Worm (Caenorhabditis elegans) whole organism, late embryonic: ENCODE data around the gene dod-17.

ENCODE experiments used
- C38D4.7 ChIP-seq: fragments of 200-800 bp; sonication (Bioruptor generic); optimal IDR thresholded peaks from 2 replicates; lab custom pipeline; 2018; ENCODE audit warnings: mild to moderate bottlenecking, missing genetic modification characterization, moderate library complexity, missing compliant biosample characterization
- F13H6.1 ChIP-seq: sonication (generic microtip); optimal IDR thresholded peaks from 2 replicates; lab custom pipeline; 2016; ENCODE audit warnings: missing genetic modification characterization, missing compliant biosample characterization
- K02D7.2 ChIP-seq: sonication (generic microtip); optimal IDR thresholded peaks from 2 replicates; lab custom pipeline; 2017; ENCODE audit warnings: mild to moderate bottlenecking, missing genetic modification characterization, missing compliant biosample characterization
- K09A11.1 ChIP-seq: sonication (generic microtip); optimal IDR thresholded peaks from 2 replicates; lab custom pipeline; 2017; ENCODE audit warnings: antibody characterized with exemption, mild to moderate bottlenecking, missing genetic modification characterization, missing compliant biosample characterization; ENCODE audit not compliant: insufficient read depth
- T23F11.4 ChIP-seq: fragments of 200-800 bp; sonication (Bioruptor generic); optimal IDR thresholded peaks from 2 replicates; lab custom pipeline; 2018; ENCODE audit warnings: mild to moderate bottlenecking, missing genetic modification characterization, missing compliant biosample characterization
- ceh-14 ChIP-seq: sonication (generic microtip); optimal IDR thresholded peaks from 2 replicates; lab custom pipeline; 2016; ENCODE audit warnings: missing genotype, missing genetic modification characterization, missing compliant biosample characterization
- ceh-19 ChIP-seq: fragments of 200-800 bp; sonication (Bioruptor generic); optimal IDR thresholded peaks from 2 replicates; lab custom pipeline; 2018; ENCODE audit warnings: mild to moderate bottlenecking, missing genetic modification characterization, missing compliant biosample characterization
- ceh-22 ChIP-seq: sonication (generic microtip); optimal IDR thresholded peaks from 2 replicates; lab custom pipeline; 2017; ENCODE audit warnings: missing biosample characterization, missing genetic modification characterization
- ceh-30 ChIP-seq: fragments of 150-350 bp; optimal IDR thresholded peaks from 2 replicates; lab custom pipeline; 2014; ENCODE audit warnings: missing biosample characterization, missing genetic modification characterization
- ceh-31 ChIP-seq: sonication (generic microtip); optimal IDR thresholded peaks from 2 replicates; lab custom pipeline; 2016; ENCODE audit warnings: missing genetic modification characterization, missing compliant biosample characterization
- ceh-34 ChIP-seq: sonication (generic microtip); optimal IDR thresholded peaks from 2 replicates; lab custom pipeline; 2016; ENCODE audit warnings: mild to moderate bottlenecking, missing genetic modification characterization, missing compliant biosample characterization
- ceh-45 ChIP-seq: fragments of 200-800 bp; sonication (Bioruptor generic); IDR thresholded peaks from 2 replicates; pipeline ENCODE4 v1.3.6; 2022; ENCODE audit warnings: missing genetic modification reagents, missing genetic modification characterization, missing compliant biosample characterization
- ceh-6 ChIP-seq: fragments of 200-800 bp; sonication (Bioruptor generic); optimal IDR thresholded peaks from 2 replicates; lab custom pipeline; 2018; ENCODE audit warnings: mild to moderate bottlenecking, missing genetic modification characterization, missing compliant biosample characterization
- ceh-9 ChIP-seq: sonication (generic microtip); optimal IDR thresholded peaks from 2 replicates; lab custom pipeline; 2016; ENCODE audit warnings: mild to moderate bottlenecking, missing genetic modification characterization, inconsistent platforms, missing compliant biosample characterization
- elt-2 ChIP-seq: sonication (generic microtip); optimal IDR thresholded peaks from 2 replicates; lab custom pipeline; 2016; ENCODE audit warnings: missing genetic modification reagents, missing genetic modification characterization, missing compliant biosample characterization
- ets-4 ChIP-seq: sonication (generic microtip); optimal IDR thresholded peaks from 2 replicates; lab custom pipeline; 2016; ENCODE audit warnings: missing genetic modification characterization, missing compliant biosample characterization
- eyg-1 ChIP-seq: sonication (generic microtip); optimal IDR thresholded peaks from 2 replicates; lab custom pipeline; 2016; ENCODE audit warnings: missing genotype, missing genetic modification characterization, missing compliant biosample characterization
- fkh-6 ChIP-seq: sonication (generic microtip); optimal IDR thresholded peaks from 2 replicates; lab custom pipeline; 2016; ENCODE audit warnings: missing genetic modification characterization, missing compliant biosample characterization
- hlh-13 ChIP-seq: fragments of 200-800 bp; sonication (Bioruptor generic); optimal IDR thresholded peaks from 2 replicates; lab custom pipeline; 2018; ENCODE audit warnings: mild to moderate bottlenecking, missing genetic modification characterization, missing compliant biosample characterization
- hlh-15 ChIP-seq: sonication (generic microtip); optimal IDR thresholded peaks from 2 replicates; lab custom pipeline; 2016; ENCODE audit warnings: missing genetic modification characterization, missing compliant biosample characterization
- nhr-11 ChIP-seq: fragments of 150-350 bp; optimal IDR thresholded peaks from 2 replicates; lab custom pipeline; 2014; ENCODE audit warnings: missing biosample characterization, missing genetic modification characterization
- nhr-232 ChIP-seq: sonication (generic microtip); optimal IDR thresholded peaks from 2 replicates; lab custom pipeline; 2016; ENCODE audit warnings: missing genetic modification characterization, missing compliant biosample characterization
- pag-3 ChIP-seq: sonication (generic microtip); optimal IDR thresholded peaks from 2 replicates; lab custom pipeline; 2016; ENCODE audit warnings: missing compliant biosample characterization, missing genetic modification characterization, borderline replicate concordance
- pat-9 ChIP-seq: fragments of 200-800 bp; sonication (Bioruptor generic); optimal IDR thresholded peaks from 2 replicates; lab custom pipeline; 2018; ENCODE audit warnings: mild to moderate bottlenecking, missing genetic modification characterization, moderate library complexity, missing compliant biosample characterization
- pax-1 ChIP-seq: fragments of 150-350 bp; optimal IDR thresholded peaks from 2 replicates; lab custom pipeline; 2014; ENCODE audit warnings: missing biosample characterization, missing genetic modification characterization
- pha-2 ChIP-seq: sonication (generic microtip); optimal IDR thresholded peaks from 2 replicates; lab custom pipeline; 2017; ENCODE audit warnings: mild to moderate bottlenecking, missing genetic modification characterization, missing compliant biosample characterization
- pqm-1 ChIP-seq: sonication (generic microtip); optimal IDR thresholded peaks from 2 replicates; lab custom pipeline; 2016; ENCODE audit warnings: missing genetic modification characterization, missing compliant biosample characterization
- pros-1 ChIP-seq: fragments of 150-350 bp; optimal IDR thresholded peaks from 2 replicates; lab custom pipeline; 2014; ENCODE audit warnings: missing biosample characterization, missing genetic modification reagents, missing genetic modification characterization
- sdc-2 ChIP-seq: sonication (generic microtip); optimal IDR thresholded peaks from 2 replicates; lab custom pipeline; 2016; ENCODE audit warnings: missing genotype, missing genetic modification characterization, missing compliant biosample characterization
- sox-4 ChIP-seq: sonication (generic microtip); optimal IDR thresholded peaks from 2 replicates; lab custom pipeline; 2017; ENCODE audit warnings: mild to moderate bottlenecking, missing genetic modification characterization, inconsistent platforms, missing compliant biosample characterization
- tbx-7 ChIP-seq: sonication (generic microtip); optimal IDR thresholded peaks from 2 replicates; lab custom pipeline; 2016; ENCODE audit warnings: missing genotype, missing genetic modification characterization, missing compliant biosample characterization
- unc-3 ChIP-seq, 2 experiments: fragments of 200-800 bp in 1 of 2; sonication (Bioruptor generic) in 1 of 2; sonication (generic microtip) in 1 of 2; conservative IDR thresholded peaks in 1 of 2; optimal IDR thresholded peaks in 1 of 2; 2 replicates each; pipeline versions ENCODE4 v1.3.6 to Lab custom; 2016 to 2022; ENCODE audit warnings: missing compliant biosample characterization in 2 of 2, missing genetic modification characterization in 2 of 2, missing genetic modification reagents in 1 of 2
- unc-55 ChIP-seq: sonication (generic microtip); optimal IDR thresholded peaks from 2 replicates; lab custom pipeline; 2017; ENCODE audit warnings: missing biosample characterization, missing genetic modification reagents, missing genetic modification characterization

Gene dod-17

DNA sequence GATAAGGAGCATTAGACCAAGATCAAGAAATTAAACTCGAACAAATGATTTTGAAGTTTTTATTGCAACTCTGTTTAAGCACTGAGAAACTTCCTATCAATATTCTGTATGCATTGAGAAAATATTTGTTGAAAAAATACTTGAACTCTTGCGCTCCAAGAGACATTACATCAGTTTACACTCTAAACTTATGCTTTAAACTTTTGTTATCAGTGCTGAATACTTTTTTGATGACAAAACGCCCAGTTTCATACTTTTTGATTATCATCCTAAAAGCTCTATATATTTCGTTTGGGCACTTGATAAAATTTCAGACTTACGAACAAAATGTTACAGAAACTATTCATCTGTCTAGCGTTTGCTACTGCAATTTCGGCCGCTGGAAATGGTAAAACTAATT lies at the start of gene dod-17:
TSS of gene dod-17 (plus strand) at position 323 of the 400 bp plus-strand sequence.
- TF ChIP-seq tbx-7 (tag; lab: Kevin White, UChicago) (no peak), hlh-15 (tag; lab: Kevin White, UChicago) (no peak), K02D7.2 (tag; lab: Kevin White, UChicago) (no peak)

DNA sequence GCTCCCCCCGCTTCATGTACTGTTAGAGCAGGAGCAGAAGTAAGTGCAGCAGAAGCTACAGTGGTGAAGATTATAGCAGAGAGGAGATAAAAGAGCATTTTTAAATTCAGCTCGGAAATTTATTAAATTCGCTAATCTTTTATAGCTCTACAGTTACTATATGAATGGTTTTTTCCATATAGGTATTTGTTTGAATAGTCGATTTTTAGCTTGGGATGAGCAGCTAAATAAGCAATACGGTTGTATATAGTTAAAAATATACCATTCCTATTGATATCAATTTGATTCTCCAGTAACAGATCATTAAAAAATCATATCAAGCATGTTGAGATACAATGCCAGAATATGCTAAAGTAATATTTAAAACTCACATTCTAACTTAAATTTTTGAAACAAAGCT lies 49.5 kb upstream of the dod-17 start, which contains the start of gene srlf-5:
TSS of gene srlf-5 (minus strand) at position 101 of the 400 bp plus-strand sequence.
- no peak for TF ChIP-seq nhr-11 (tag; lab: Kevin White, UChicago)
- no peak for TF ChIP-seq pros-1 (tag; lab: Kevin White, UChicago)

DNA sequence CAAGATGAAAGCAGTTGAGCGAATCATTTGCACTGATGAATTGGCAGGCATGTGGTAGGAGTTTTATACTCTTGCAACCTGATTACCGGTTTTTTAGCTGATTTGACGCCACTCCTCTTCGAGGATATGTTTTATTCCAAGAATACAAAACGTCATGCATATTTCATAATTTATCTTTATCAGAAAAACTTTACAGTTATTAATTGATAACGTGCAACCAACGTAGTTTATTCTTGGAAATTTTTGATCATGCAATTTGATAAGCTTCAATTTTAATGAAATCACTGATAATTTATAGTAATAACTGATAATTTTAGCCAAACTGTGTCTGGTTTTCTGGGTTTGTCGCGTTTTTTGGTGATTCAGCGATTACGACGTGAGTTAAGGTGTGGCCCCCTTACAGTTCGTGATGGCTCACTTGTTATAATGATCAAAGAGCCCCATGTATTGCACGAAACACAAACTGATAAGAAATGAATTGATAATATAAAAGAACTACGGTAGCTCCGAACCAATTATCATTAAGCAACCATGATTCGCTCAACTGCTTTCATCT lies 39.8 kb upstream of the dod-17 start, which contains the start of the genes cld-1 and dod-21:
TSS of gene cld-1 (minus strand) at position 51 of the 556 bp plus-strand sequence.
TSS of gene dod-21 (plus strand) at position 518 of the 556 bp plus-strand sequence.
- peak; percentile 70 for TF ChIP-seq elt-2 (tag; lab: Kevin White, UChicago)
- TF ChIP-seq pqm-1 (tag; lab: Kevin White, UChicago) = no peak
- TF ChIP-seq ceh-31 = no peak
- no peak for TF ChIP-seq pha-2 (tag; lab: Kevin White, UChicago)
- no peak for TF ChIP-seq unc-55 (GFP tag; lab: Kevin White, UChicago)

DNA sequence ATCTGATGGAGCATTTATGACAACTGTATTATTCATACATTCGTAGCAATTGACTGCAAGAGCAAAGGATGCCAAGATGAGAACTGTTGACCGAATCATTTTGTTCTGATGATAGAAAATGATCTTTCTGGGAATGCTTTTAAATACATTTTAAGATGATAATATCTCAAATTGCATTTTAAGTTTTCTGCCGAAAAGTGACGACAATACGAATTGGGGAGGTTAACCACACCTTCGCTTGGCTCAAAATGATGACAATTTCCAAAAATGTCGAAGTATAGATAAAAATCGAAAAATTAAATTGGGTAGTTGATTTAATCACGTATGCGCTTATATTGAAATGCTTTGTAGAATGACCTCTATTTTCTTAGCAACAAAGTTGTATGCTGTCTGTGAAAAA lies 34.8 kb upstream of the dod-17 start, which contains the start of gene dod-24:
TSS of gene dod-24 (minus strand) at position 101 of the 400 bp plus-strand sequence.
- no peak for TF ChIP-seq pqm-1 (tag; lab: Kevin White, UChicago)
- TF ChIP-seq pat-9 (tag; lab: Kevin White, UChicago) = no peak
- no peak for TF ChIP-seq T23F11.4 (GFP tag; lab: Kevin White, UChicago)
- no peak for TF ChIP-seq eyg-1 (tag; lab: Kevin White, UChicago)
- no peak for TF ChIP-seq ceh-34 (tag; lab: Kevin White, UChicago)
- no peak for TF ChIP-seq pha-2 (tag; lab: Kevin White, UChicago)
- TF ChIP-seq unc-3 (GFP tag; conservative IDR thresholded peaks at IDR 0.05; lab: Robert Waterston, UW) = no peak
- TF ChIP-seq unc-3 (tag; optimal IDR thresholded peaks at IDR 0.05; lab: Kevin White, UChicago) = no peak
- no peak for TF ChIP-seq F13H6.1 (tag; lab: Kevin White, UChicago)
- TF ChIP-seq nhr-11 (tag; lab: Kevin White, UChicago) = no peak

DNA sequence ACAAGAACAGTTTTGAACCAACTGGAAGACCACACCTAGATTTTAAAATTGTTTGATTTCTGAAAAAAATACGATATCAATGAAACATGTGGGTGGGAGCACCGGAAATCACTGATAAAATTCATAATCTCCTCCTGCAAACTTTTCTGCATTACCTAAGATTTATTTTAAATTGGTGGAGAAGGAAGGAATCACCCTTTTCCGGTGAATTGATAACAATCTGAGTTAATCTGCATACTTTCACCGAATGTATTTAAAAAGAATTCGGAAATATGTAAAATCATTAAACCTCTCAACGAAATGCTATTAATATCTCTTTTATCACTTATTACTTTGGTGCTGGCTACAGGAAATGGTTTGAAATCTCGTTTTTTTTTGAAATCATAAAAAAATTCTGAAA lies 33.5 kb upstream of the dod-17 start, which contains the start of gene dct-19:
TSS of gene dct-19 (plus strand) at position 301 of the 400 bp plus-strand sequence.
- no peak for TF ChIP-seq pax-1 (tag; lab: Kevin White, UChicago)
- no peak for TF ChIP-seq pat-9 (tag; lab: Kevin White, UChicago)
- TF ChIP-seq nhr-232 (tag; lab: Kevin White, UChicago) = no peak
- TF ChIP-seq hlh-13 = no peak
- no peak for TF ChIP-seq ets-4
- no peak for TF ChIP-seq ceh-45 (GFP tag; lab: Robert Waterston, UW)
- TF ChIP-seq ceh-34 (tag; lab: Kevin White, UChicago) = no peak
- TF ChIP-seq fkh-6 (tag; lab: Kevin White, UChicago) = no peak
- TF ChIP-seq, all 69 proteins: peak for 0

DNA sequence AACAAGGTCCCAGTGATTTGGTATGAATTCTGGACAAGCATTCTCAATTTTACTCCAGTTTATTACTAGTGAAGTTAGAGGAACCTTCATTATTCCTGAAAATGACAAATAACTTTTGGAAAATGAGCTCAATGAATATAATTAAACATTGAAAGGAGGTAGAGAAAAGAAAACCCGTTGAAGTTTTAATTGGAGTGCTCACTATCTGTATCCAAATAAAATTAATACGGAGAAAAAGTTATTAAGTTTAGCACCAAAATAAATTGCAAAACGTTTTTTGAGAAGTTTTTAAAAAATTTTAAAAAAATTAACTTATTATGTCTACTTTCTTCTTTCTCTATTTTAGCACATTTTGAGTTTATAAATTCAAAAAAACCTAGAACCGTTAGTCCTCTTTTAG lies 29.6 kb upstream of the dod-17 start, which contains the start of gene F55G11.1:
TSS of gene F55G11.1 (minus strand) at position 101 of the 400 bp plus-strand sequence.
- TF ChIP-seq ceh-30 (tag; lab: Kevin White, UChicago) (no peak), ceh-22 (tag; lab: Kevin White, UChicago) (no peak), ceh-9 (tag; lab: Kevin White, UChicago) (no peak), pag-3 (tag; lab: Kevin White, UChicago) (no peak), K09A11.1 (tag; lab: Kevin White, UChicago) (no peak), C38D4.7 (GFP tag; lab: Kevin White, UChicago) (no peak), ceh-31 (no peak), sox-4 (tag; lab: Kevin White, UChicago) (no peak), ceh-14 (no peak), ceh-6 (GFP tag; lab: Kevin White, UChicago) (no peak), pros-1 (tag; lab: Kevin White, UChicago) (no peak), hlh-15 (tag; lab: Kevin White, UChicago) (no peak), pax-1 (tag; lab: Kevin White, UChicago) (no peak), sdc-2 (tag; lab: Kevin White, UChicago) (no peak), ceh-19 (GFP tag; lab: Kevin White, UChicago) (no peak), pqm-1 (tag; lab: Kevin White, UChicago) (no peak)
